Worm (Caenorhabditis elegans) whole organism, mixed stage, embryonic: ENCODE measurements around the gene Y39F10A.6.

Source experiments
- M03D4.4 ChIP-seq: sonication (generic microtip); optimal IDR thresholded peaks from 2 replicates; lab custom pipeline; 2017; ENCODE audit warnings: mild to moderate bottlenecking, missing genetic modification characterization, missing compliant biosample characterization
- bed-3 ChIP-seq: fragments of 200-800 bp; sonication (Bioruptor generic); optimal IDR thresholded peaks from 3 replicates; lab custom pipeline; 2018; ENCODE audit warnings: mild to moderate bottlenecking, missing genetic modification characterization, moderate library complexity, missing compliant biosample characterization
- blmp-1 ChIP-seq: fragments of 150-350 bp; optimal IDR thresholded peaks from 2 replicates; lab custom pipeline; 2014; ENCODE audit warnings: missing biosample characterization, missing genetic modification characterization
- ceh-39 ChIP-seq: fragments of 150-350 bp; optimal IDR thresholded peaks from 2 replicates; lab custom pipeline; 2014; ENCODE audit warnings: missing biosample characterization, missing genetic modification characterization
- ceh-43 ChIP-seq: fragments of 200-800 bp; sonication (Bioruptor generic); optimal IDR thresholded peaks from 2 replicates; lab custom pipeline; 2018; ENCODE audit warnings: mild to moderate bottlenecking, missing genetic modification characterization, moderate library complexity, missing compliant biosample characterization
- ceh-83 ChIP-seq: fragments of 200-800 bp; sonication (Bioruptor generic); optimal IDR thresholded peaks from 2 replicates; lab custom pipeline; 2018; ENCODE audit warnings: mild to moderate bottlenecking, missing genetic modification characterization, missing compliant biosample characterization
- ces-1 ChIP-seq: fragments of 150-350 bp; optimal IDR thresholded peaks from 2 replicates; lab custom pipeline; 2014; ENCODE audit warnings: missing biosample characterization, missing genetic modification reagents, missing genetic modification characterization
- cnd-1 ChIP-seq: fragments of 200-800 bp; sonication (Bioruptor generic); optimal IDR thresholded peaks from 2 replicates; lab custom pipeline; 2018; ENCODE audit warnings: mild to moderate bottlenecking, missing genetic modification characterization, missing compliant biosample characterization
- elt-1 ChIP-seq: sonication (generic microtip); optimal IDR thresholded peaks from 2 replicates; lab custom pipeline; 2017; ENCODE audit warnings: missing genetic modification characterization, mild to moderate bottlenecking, missing compliant biosample characterization, antibody characterized with exemption, moderate library complexity, borderline replicate concordance; ENCODE audit not compliant: insufficient read depth
- elt-3 ChIP-seq: fragments of 150-350 bp; optimal IDR thresholded peaks from 2 replicates; lab custom pipeline; 2014; ENCODE audit warnings: missing biosample characterization, missing genetic modification characterization
- flh-1 ChIP-seq: fragments of 200-800 bp; sonication (Bioruptor generic); optimal IDR thresholded peaks from 2 replicates; lab custom pipeline; 2018; ENCODE audit warnings: mild to moderate bottlenecking, missing genetic modification characterization, moderate library complexity, missing compliant biosample characterization
- hlh-1 ChIP-seq: fragments of 150-350 bp; optimal IDR thresholded peaks from 2 replicates; lab custom pipeline; 2014; ENCODE audit warnings: missing biosample characterization, missing genetic modification reagents, missing genetic modification characterization
- lin-13 ChIP-seq: fragments of 150-350 bp; optimal IDR thresholded peaks from 2 replicates; lab custom pipeline; 2014; ENCODE audit warnings: missing biosample characterization, missing genetic modification characterization
- lsy-2 ChIP-seq: fragments of 150-350 bp; optimal IDR thresholded peaks from 2 replicates; lab custom pipeline; 2014; ENCODE audit warnings: missing biosample characterization, missing genetic modification characterization
- mab-5 ChIP-seq: fragments of 150-350 bp; optimal IDR thresholded peaks from 2 replicates; lab custom pipeline; 2014; ENCODE audit warnings: missing biosample characterization, missing genetic modification characterization
- mep-1 ChIP-seq: fragments of 150-350 bp; optimal IDR thresholded peaks from 2 replicates; lab custom pipeline; 2017; ENCODE audit warnings: missing biosample characterization, missing genetic modification reagents, missing genetic modification characterization, inconsistent platforms
- nhr-12 ChIP-seq: fragments of 150-350 bp; optimal IDR thresholded peaks from 2 replicates; lab custom pipeline; 2014; ENCODE audit warnings: missing biosample characterization, missing genetic modification characterization
- nhr-2 ChIP-seq: fragments of 150-350 bp; optimal IDR thresholded peaks from 2 replicates; lab custom pipeline; 2014; ENCODE audit warnings: missing biosample characterization, missing genetic modification characterization
- nhr-237 ChIP-seq: fragments of 150-350 bp; optimal IDR thresholded peaks from 2 replicates; lab custom pipeline; 2014; ENCODE audit warnings: missing biosample characterization, missing genetic modification characterization
- nhr-28 ChIP-seq: fragments of 150-350 bp; optimal IDR thresholded peaks from 2 replicates; lab custom pipeline; 2014; ENCODE audit warnings: missing biosample characterization, missing genetic modification characterization
- nhr-76 ChIP-seq: sonication (generic microtip); optimal IDR thresholded peaks from 2 replicates; lab custom pipeline; 2017; ENCODE audit warnings: missing biosample characterization, missing genetic modification characterization
- pha-4 ChIP-seq: fragments of 150-350 bp; optimal IDR thresholded peaks from 2 replicates; lab custom pipeline; 2018; ENCODE audit warnings: missing biosample characterization, missing genetic modification reagents, missing genetic modification characterization
- sem-2 ChIP-seq: fragments of 200-800 bp; sonication (Bioruptor generic); optimal IDR thresholded peaks from 2 replicates; lab custom pipeline; 2018; ENCODE audit warnings: mild to moderate bottlenecking, missing genetic modification characterization, missing compliant biosample characterization
- snpc-4 ChIP-seq: fragments of 150-350 bp; optimal IDR thresholded peaks from 2 replicates; lab custom pipeline; 2014; ENCODE audit warnings: missing biosample characterization, missing genetic modification characterization
- sptf-1 ChIP-seq: sonication (generic microtip); optimal IDR thresholded peaks from 2 replicates; lab custom pipeline; 2017; ENCODE audit warnings: mild to moderate bottlenecking, missing genetic modification characterization, moderate library complexity, missing compliant biosample characterization
- tbx-8 ChIP-seq: fragments of 200-800 bp; sonication (Bioruptor generic); optimal IDR thresholded peaks from 2 replicates; lab custom pipeline; 2018; ENCODE audit warnings: mild to moderate bottlenecking, missing genetic modification characterization, moderate library complexity, missing compliant biosample characterization
- unc-120 ChIP-seq: sonication (generic microtip); optimal IDR thresholded peaks from 2 replicates; lab custom pipeline; 2017; ENCODE audit warnings: missing genetic modification characterization, missing compliant biosample characterization; ENCODE audit not compliant: poor library complexity, severe bottlenecking
- unc-39 ChIP-seq: fragments of 150-350 bp; optimal IDR thresholded peaks from 2 replicates; lab custom pipeline; 2014; ENCODE audit warnings: missing biosample characterization, missing genetic modification characterization
- unc-62 ChIP-seq: fragments of 150-350 bp; optimal IDR thresholded peaks from 2 replicates; lab custom pipeline; 2014; ENCODE audit warnings: missing biosample characterization, missing genetic modification reagents, missing genetic modification characterization
- zip-8 ChIP-seq: fragments of 150-350 bp; optimal IDR thresholded peaks from 2 replicates; lab custom pipeline; 2014; ENCODE audit warnings: missing biosample characterization, missing genetic modification characterization
- ztf-11 ChIP-seq: fragments of 150-350 bp; optimal IDR thresholded peaks from 2 replicates; lab custom pipeline; 2014; ENCODE audit warnings: missing biosample characterization, missing genetic modification characterization

The Y39F10A.6 gene

DNA sequence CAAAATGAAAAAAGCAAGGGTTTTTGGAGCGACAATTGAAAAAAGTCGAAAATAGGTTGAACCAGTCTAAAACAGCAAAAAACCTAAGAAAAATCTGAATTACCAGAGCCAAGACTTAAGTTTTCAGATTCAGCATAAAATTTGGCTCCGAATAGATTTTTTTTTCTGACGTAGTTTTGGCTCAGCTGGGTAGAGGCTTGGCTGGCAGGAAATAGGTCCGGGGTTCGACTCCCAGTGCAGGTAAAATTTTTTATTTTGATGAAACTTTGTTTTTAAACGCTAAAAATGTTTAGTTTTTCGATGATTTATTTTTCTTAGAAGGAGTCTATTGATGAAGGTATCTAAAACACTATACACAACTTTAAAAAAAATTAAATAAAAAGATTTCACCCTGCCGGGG, 28.5 kb downstream of the Y39F10A.6 start:
- TF ChIP-seq blmp-1 (no peak), nhr-12 (tag; lab: Kevin White, UChicago) (no peak), snpc-4 (no peak), ceh-43 (GFP tag; lab: Kevin White, UChicago) (no peak), cnd-1 (tag; lab: Kevin White, UChicago) (no peak), pha-4 (tag; lab: Kevin White, UChicago) (no peak), unc-120 (tag; lab: Kevin White, UChicago) (no peak), elt-3 (tag; lab: Kevin White, UChicago) (no peak), nhr-237 (tag; lab: Kevin White, UChicago) (no peak), elt-1 (no peak), ztf-11 (tag; lab: Kevin White, UChicago) (no peak), nhr-28 (tag; lab: Kevin White, UChicago) (no peak), ceh-83 (GFP tag; lab: Kevin White, UChicago) (no peak), M03D4.4 (no peak), lsy-2 (tag; lab: Kevin White, UChicago) (no peak)
- TF ChIP-seq, all 35 proteins: peak for 0

DNA sequence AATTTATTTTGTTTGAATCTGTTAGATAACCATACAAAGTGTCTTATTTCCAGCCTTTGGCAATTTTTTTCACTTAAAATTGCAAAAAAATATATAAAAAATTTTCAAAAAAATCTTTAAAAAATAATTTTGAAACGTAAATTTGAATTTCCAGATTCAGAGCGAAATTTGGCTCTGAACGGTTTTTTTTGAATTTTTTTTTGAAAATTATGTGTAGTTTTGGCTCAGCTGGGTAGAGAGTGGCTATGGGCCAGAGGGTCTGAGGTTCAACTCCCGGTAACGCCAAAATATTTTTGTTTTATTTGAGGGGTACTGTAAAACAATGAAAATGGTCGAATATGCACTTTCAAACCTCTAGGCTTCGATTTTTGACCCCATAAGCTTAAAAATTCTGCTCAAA, 30.0 kb downstream of the Y39F10A.6 start:
- TF ChIP-seq sptf-1 (no peak), ces-1 (no peak), nhr-28 (tag; lab: Kevin White, UChicago) (no peak), bed-3 (GFP tag; lab: Kevin White, UChicago) (no peak), cnd-1 (tag; lab: Kevin White, UChicago) (no peak), mab-5 (tag; lab: Kevin White, UChicago) (no peak), flh-1 (GFP tag; lab: Kevin White, UChicago) (no peak)

DNA sequence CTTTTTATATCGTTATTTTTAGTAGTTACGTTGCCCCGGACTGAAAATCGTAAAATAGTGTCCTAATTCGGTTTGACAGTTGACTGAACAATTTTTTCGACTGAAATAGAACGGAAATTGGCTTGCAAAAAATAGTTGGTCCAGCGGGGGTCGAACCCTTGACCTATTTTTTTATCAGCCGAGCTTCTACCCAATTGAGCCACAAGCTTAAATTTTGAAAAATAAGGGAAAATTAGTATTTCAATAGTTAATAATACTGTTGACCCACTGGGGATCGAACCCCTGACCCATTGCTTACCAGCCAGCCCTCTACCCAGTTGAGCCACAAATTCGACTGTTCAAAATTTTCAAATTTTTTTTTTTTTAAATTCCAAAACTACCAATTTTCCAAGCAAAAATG, 31.6 kb downstream of the Y39F10A.6 start:
- TF ChIP-seq tbx-8 (GFP tag; lab: Kevin White, UChicago) (no peak), ceh-83 (GFP tag; lab: Kevin White, UChicago) (no peak), ceh-39 (tag; lab: Kevin White, UChicago) (no peak), flh-1 (GFP tag; lab: Kevin White, UChicago) (no peak)

DNA sequence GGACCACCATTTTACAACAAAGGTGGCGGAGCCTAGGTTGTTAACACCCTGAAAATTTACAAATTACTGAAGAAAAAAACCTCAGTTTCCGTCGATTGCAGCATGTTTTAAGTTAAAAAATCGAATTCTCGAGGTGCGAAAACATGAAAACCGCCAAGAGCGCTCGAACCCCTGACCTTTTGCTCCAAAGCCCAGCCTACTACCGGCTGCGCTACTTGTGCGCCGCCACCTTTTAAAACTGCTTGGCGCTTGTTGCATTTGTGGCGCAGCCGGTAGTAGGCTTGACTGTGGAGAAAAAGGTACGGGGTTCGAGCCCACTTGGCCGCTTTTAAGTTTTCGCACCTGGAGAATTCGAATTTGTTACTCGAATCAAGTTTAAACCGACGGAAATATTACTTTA, 33.3 kb downstream of the Y39F10A.6 start, which contains the start of gene snt-6:
TSS of gene snt-6 (minus strand) at position 58 of the 400 bp plus-strand sequence.
- TF ChIP-seq elt-1 (no peak), ces-1 (no peak), cnd-1 (tag; lab: Kevin White, UChicago) (no peak), unc-62 (GFP tag; lab: Kevin White, UChicago) (no peak), snpc-4 (no peak), M03D4.4 (no peak)
- TF ChIP-seq, all 35 proteins: peak for 0

DNA sequence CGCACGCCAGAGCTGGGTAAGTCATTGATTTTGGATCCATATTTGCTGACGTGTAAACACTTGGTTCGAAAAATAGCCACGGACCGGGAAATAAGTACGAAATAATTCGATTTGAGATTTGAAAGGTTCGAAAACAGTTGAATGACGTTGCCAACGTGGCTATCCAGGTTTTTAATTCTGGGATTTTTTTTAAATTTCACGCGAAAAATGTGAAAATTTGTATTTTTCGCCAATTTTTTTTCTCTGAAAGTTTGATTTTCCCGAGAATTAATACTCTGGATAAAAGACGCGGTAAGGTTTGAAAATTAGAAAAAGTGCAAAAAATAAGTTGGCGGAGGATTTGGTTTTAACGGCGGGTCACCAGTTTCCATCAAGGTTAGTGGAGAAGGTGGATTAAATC, 42.6 kb downstream of the Y39F10A.6 start, which contains the start of gene fbxc-48:
TSS of gene fbxc-48 (minus strand) at position 101 of the 400 bp plus-strand sequence.
- no peak for TF ChIP-seq lin-13
- no peak for TF ChIP-seq flh-1 (GFP tag; lab: Kevin White, UChicago)
- no peak for TF ChIP-seq nhr-76
- no peak for TF ChIP-seq cnd-1 (tag; lab: Kevin White, UChicago)
- TF ChIP-seq unc-39 (tag; lab: Kevin White, UChicago) = no peak
- no peak for TF ChIP-seq blmp-1
- no peak for TF ChIP-seq snpc-4
- no peak for TF ChIP-seq ceh-39 (tag; lab: Kevin White, UChicago)
- TF ChIP-seq mep-1 (tag; lab: Kevin White, UChicago) = no peak
- no peak for TF ChIP-seq nhr-2 (tag; lab: Kevin White, UChicago)
- no peak for TF ChIP-seq zip-8
- no peak for TF ChIP-seq sem-2 (GFP tag; lab: Kevin White, UChicago)
- no peak for TF ChIP-seq ces-1
- TF ChIP-seq mab-5 (tag; lab: Kevin White, UChicago) = no peak
- no peak for TF ChIP-seq ztf-11 (tag; lab: Kevin White, UChicago)
- TF ChIP-seq nhr-28 (tag; lab: Kevin White, UChicago) = no peak
- no peak for TF ChIP-seq hlh-1 (tag; lab: Kevin White, UChicago)
- no peak for TF ChIP-seq lsy-2 (tag; lab: Kevin White, UChicago)
- TF ChIP-seq elt-1 = no peak
